Worm (Caenorhabditis elegans): ENCODE results near the gene ugt-37.
A peak's percentile ranks its signal among the peaks of the same experiment; 100 is the strongest.

Gene ugt-37

DNA sequence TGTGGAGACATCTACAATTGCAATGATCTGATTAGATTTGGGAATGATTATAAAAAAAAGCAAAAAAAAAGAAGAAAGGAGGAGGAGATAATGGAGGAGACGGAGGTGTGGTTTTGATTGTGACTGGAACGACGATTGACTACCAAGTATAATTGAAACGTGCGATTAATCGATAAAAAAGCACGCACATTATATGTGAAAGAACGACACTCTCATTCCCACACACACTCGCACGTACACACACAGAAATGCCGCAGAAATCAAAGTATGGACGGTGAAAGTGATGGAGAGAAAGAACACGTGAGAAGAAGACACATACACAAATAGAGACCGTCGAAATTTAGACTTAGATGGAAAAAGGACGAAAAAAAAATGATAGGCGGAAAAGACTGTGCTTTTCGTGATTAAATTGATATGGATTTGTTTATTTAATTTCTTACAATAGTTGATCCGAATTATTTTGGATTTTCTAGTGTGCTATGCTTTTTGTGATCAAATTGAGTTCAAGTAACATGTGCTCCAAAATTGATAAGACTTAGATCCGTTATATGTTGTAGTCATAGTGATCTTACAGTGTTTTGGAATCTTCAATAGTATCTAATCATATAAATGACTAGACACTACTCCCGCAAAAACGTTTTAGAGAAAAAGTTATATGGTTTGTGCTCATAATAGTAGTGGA lies 51.3 kb downstream of the ugt-37 start, which contains the start of gene nhr-135 (continued):
- peak; percentile 27 for TF ChIP-seq nhr-47 (tag; optimal IDR thresholded peaks at IDR 0.05)
- no peak for TF ChIP-seq isw-1 (GFP tag; IDR thresholded peaks at IDR 0.05)
- TF ChIP-seq skn-1 (tag; optimal IDR thresholded peaks at IDR 0.05): no peak
- no peak for TF ChIP-seq dsc-1 (tag; optimal IDR thresholded peaks at IDR 0.05)
- no peak for TF ChIP-seq nhr-76 (tag; optimal IDR thresholded peaks at IDR 0.05)
- TF ChIP-seq elt-3 (tag; optimal IDR thresholded peaks at IDR 0.05): peak in 4 of 6 experiments; percentile 12 to 69 (median 49)
- peak; percentile 6 for TF ChIP-seq C16A3.4 (tag; optimal IDR thresholded peaks at IDR 0.05)
- TF ChIP-seq nhr-85 (tag): peak; percentile 57
- TF ChIP-seq mep-1 (tag; optimal IDR thresholded peaks at IDR 0.05): peak; percentile 58
- no peak for TF ChIP-seq hlh-17 (GFP tag; optimal IDR thresholded peaks at IDR 0.05; ENCODE audit: borderline replicate concordance)
- TF ChIP-seq lin-35 (GFP tag; optimal IDR thresholded peaks at IDR 0.05): peak in 1 of 2 experiments; percentile 77
- TF ChIP-seq ztf-11 (tag; optimal IDR thresholded peaks at IDR 0.05): no peak
- TF ChIP-seq dpl-1 (GFP tag; optimal IDR thresholded peaks at IDR 0.05): peak in 2 of 3 experiments; percentile 28 to 32
- no peak for TF ChIP-seq ces-1 (GFP tag; optimal IDR thresholded peaks at IDR 0.05)

Measured in whole organism, L1 larva.